Worm (Caenorhabditis elegans): ENCODE results near the gene tab-1.

- no peak for TF ChIP-seq dao-5 (tag; optimal IDR thresholded peaks at IDR 0.05)
- TF ChIP-seq him-1 (tag; optimal IDR thresholded peaks at IDR 0.05): no peak
Observed at ce11 chrII:6816324-6816723, 13.2 kb downstream of the tab-1 start.
